Worm (Caenorhabditis elegans): Measurements from ENCODE around the gene srz-16.

DNA sequence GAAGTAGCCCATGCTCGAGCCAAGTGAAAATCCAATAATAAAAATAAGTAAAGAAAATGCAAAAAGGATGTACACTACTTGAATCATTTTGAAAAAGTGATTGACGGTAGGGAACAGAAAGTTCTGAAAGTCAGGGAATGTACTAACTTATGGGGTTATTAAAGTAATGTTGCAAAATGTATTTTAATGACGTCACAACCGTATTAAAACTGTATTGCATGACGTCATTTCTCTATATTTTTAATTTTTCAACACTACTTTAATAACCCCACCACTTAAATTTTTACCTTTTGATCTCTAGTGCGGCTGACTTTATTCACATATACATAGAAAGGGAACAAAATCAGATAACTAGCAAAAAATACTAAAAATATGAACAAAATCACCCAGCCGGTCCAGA lies 4.2 kb downstream of the srz-16 start:
- TF ChIP-seq ceh-43 (GFP tag; optimal IDR thresholded peaks at IDR 0.05) = no peak
- TF ChIP-seq ces-1 (GFP tag; optimal IDR thresholded peaks at IDR 0.05) = no peak
- no peak for TF ChIP-seq snpc-4 (tag; optimal IDR thresholded peaks at IDR 0.05)
- no peak for TF ChIP-seq elt-3 (tag; optimal IDR thresholded peaks at IDR 0.05)
- no peak for TF ChIP-seq unc-39 (tag; optimal IDR thresholded peaks at IDR 0.05)
